Fruit fly (Drosophila melanogaster): ENCODE data around the gene hh.
A peak's percentile ranks its signal among the peaks of the same experiment; 100 is the strongest.

The hh gene

dm6 chr3R:23176445-23177087 is 34.9 kb upstream of the hh start (continued):
- TF ChIP-seq sisA (GFP tag; IDR thresholded peaks at IDR 0.05) (no peak), gro (GFP tag; optimal IDR thresholded peaks at IDR 0.05) (peak; percentile 67), disco-r (GFP tag; optimal IDR thresholded peaks at IDR 0.05) (no peak), maf-S (GFP tag; optimal IDR thresholded peaks at IDR 0.05) (no peak), MTF-1 (GFP tag; optimal IDR thresholded peaks at IDR 0.05; ENCODE audit: borderline replicate concordance) (peak; percentile 67), zfh2 (GFP tag; optimal IDR thresholded peaks at IDR 0.05) (peak; percentile 51), tio (GFP tag; optimal IDR thresholded peaks at IDR 0.05) (peak; percentile 28), Max (GFP tag; optimal IDR thresholded peaks at IDR 0.05) (peak; percentile 7), CG1602 (GFP tag; optimal IDR thresholded peaks at IDR 0.05) (no peak), CG31441 (GFP tag; IDR thresholded peaks at IDR 0.05) (no peak; the same call in 1 of the 2 replicates), CG5180 (GFP tag; optimal IDR thresholded peaks at IDR 0.05) (peak; percentile 30), CG5953 (GFP tag; IDR thresholded peaks at IDR 0.05) (no peak), run (tag; optimal IDR thresholded peaks at IDR 0.05) (no peak), CG18011 (GFP tag; optimal IDR thresholded peaks at IDR 0.05) (no peak), CG6765 (GFP tag; optimal IDR thresholded peaks at IDR 0.05) (peak; percentile 70), Dad (GFP tag; optimal IDR thresholded peaks at IDR 0.05) (peak; percentile 29), Lim3 (GFP tag; IDR thresholded peaks at IDR 0.05) (no peak), CG15011 (GFP tag; optimal IDR thresholded peaks at IDR 0.05) (peak; percentile 23), row (GFP tag; IDR thresholded peaks at IDR 0.05) (peak; percentile 6; the same call in 1 of the 3 replicates), tgo (GFP tag; IDR thresholded peaks at IDR 0.05) (peak; percentile 35; the same call in 1 of the 3 replicates), HLH3B (GFP tag; IDR thresholded peaks at IDR 0.05) (peak; percentile 44; the same call in 1 of the 2 replicates), vvl (GFP tag; IDR thresholded peaks at IDR 0.05) (peak; percentile 45; the same call in 1 of the 2 replicates), Trl (optimal IDR thresholded peaks at IDR 0.05) (no peak), Trl (GFP tag; optimal IDR thresholded peaks at IDR 0.05) (peak; percentile 46), CG3407 (GFP tag; optimal IDR thresholded peaks at IDR 0.05) (peak; percentile 46), pnt (GFP tag; optimal IDR thresholded peaks at IDR 0.05) (no peak), chinmo (GFP tag; IDR thresholded peaks at IDR 0.05; ENCODE audit: partially characterized antibody) (no peak), CG7987 (GFP tag; optimal IDR thresholded peaks at IDR 0.05) (peak; percentile 79), Meics (GFP tag; optimal IDR thresholded peaks at IDR 0.05) (peak; percentile 75), her (GFP tag; optimal IDR thresholded peaks at IDR 0.05) (peak; percentile 34), CG7745 (tag; optimal IDR thresholded peaks at IDR 0.05) (no peak), unpg (GFP tag; optimal IDR thresholded peaks at IDR 0.05) (peak; percentile 10), Vsx1 (GFP tag; optimal IDR thresholded peaks at IDR 0.05) (peak; percentile 70), Dfd (GFP tag; optimal IDR thresholded peaks at IDR 0.05) (no peak), CG12236 (GFP tag; optimal IDR thresholded peaks at IDR 0.05) (peak; percentile 32), Blimp-1 (GFP tag; optimal IDR thresholded peaks at IDR 0.05) (peak; percentile 27), otp (GFP tag; IDR thresholded peaks at IDR 0.05) (peak; percentile 55; the same call in 2 of the 3 replicates), mirr (GFP tag; optimal IDR thresholded peaks at IDR 0.05) (peak; percentile 52), CG6813 (GFP tag; optimal IDR thresholded peaks at IDR 0.05) (peak; percentile 65), nmo (GFP tag; optimal IDR thresholded peaks at IDR 0.05) (no peak), lov (optimal IDR thresholded peaks at IDR 0.05) (no peak), lov (GFP tag; IDR thresholded peaks at IDR 0.05) (peak; percentile 64; the same call in 1 of the 3 replicates), br (optimal IDR thresholded peaks at IDR 0.05) (no peak), CG7786 (GFP tag; optimal IDR thresholded peaks at IDR 0.05) (peak; percentile 47), CG11696 (GFP tag; IDR thresholded peaks at IDR 0.05) (peak; percentile 53; the same call in 1 of the 2 replicates), exex (tag; optimal IDR thresholded peaks at IDR 0.05) (peak; percentile 34), Hey (tag; optimal IDR thresholded peaks at IDR 0.05) (peak; percentile 59), HHEX (GFP tag; optimal IDR thresholded peaks at IDR 0.05) (peak; percentile 57), CG13424 (tag; optimal IDR thresholded peaks at IDR 0.05) (peak; percentile 33), HmgZ (tag; optimal IDR thresholded peaks at IDR 0.05) (peak; percentile 46)

All from whole organism, embryonic.